Worm (Caenorhabditis elegans): ENCODE data around the gene Y17G9B.8.

The Y17G9B.8 gene

ce11 chrIV:4799114-4799513 lies 40.5 kb upstream of the Y17G9B.8 start, which contains the start of gene eor-1:
Gene eor-1, minus strand, starts transcription at chrIV:4799178.
- TF ChIP-seq ces-1 (GFP tag; optimal IDR thresholded peaks at IDR 0.05): no peak
- TF ChIP-seq pqm-1 (tag; optimal IDR thresholded peaks at IDR 0.05): no peak
- TF ChIP-seq set-16 (GFP tag; IDR thresholded peaks at IDR 0.05): no peak
- TF ChIP-seq saeg-2 (GFP tag; IDR thresholded peaks at IDR 0.05): no peak
- TF ChIP-seq nhr-77 (tag; optimal IDR thresholded peaks at IDR 0.05): peak; percentile 53
- TF ChIP-seq rbr-2 (tag; optimal IDR thresholded peaks at IDR 0.05): peak; percentile 44
- no peak for TF ChIP-seq unc-39 (tag; optimal IDR thresholded peaks at IDR 0.05)
- peak; percentile 29 for TF ChIP-seq dve-1 (tag; optimal IDR thresholded peaks at IDR 0.05; ENCODE audit: insufficient read depth)
- TF ChIP-seq hmg-1.1 (GFP tag; IDR thresholded peaks at IDR 0.05): no peak
- TF ChIP-seq fos-1 (tag; optimal IDR thresholded peaks at IDR 0.05): no peak
- peak; percentile 8 for TF ChIP-seq hlh-30 (tag; optimal IDR thresholded peaks at IDR 0.05; ENCODE audit: insufficient read depth)
- TF ChIP-seq mdl-1 (tag; optimal IDR thresholded peaks at IDR 0.05): no peak
- TF ChIP-seq ama-1 (optimal IDR thresholded peaks at IDR 0.05): peak; percentile 20
- TF ChIP-seq fkh-10 (GFP tag; optimal IDR thresholded peaks at IDR 0.05): no peak
- peak; percentile 33 for TF ChIP-seq dpl-1 (GFP tag; optimal IDR thresholded peaks at IDR 0.05)
- no peak for TF ChIP-seq nhr-41 (GFP tag; IDR thresholded peaks at IDR 0.05)
- TF ChIP-seq nhr-28 (tag; optimal IDR thresholded peaks at IDR 0.05): no peak
- TF ChIP-seq lsy-2 (tag; optimal IDR thresholded peaks at IDR 0.05): peak in 1 of 2 experiments; percentile 75
- peak; percentile 93 for TF ChIP-seq lin-38 (GFP tag; IDR thresholded peaks at IDR 0.05)
- TF ChIP-seq ceh-28 (tag; optimal IDR thresholded peaks at IDR 0.05): peak; percentile 7
- TF ChIP-seq hif-1 (tag; optimal IDR thresholded peaks at IDR 0.05): no peak
- no peak for TF ChIP-seq pha-4 (GFP tag; IDR thresholded peaks at IDR 0.05)
- no peak for TF ChIP-seq pha-4 (tag; optimal IDR thresholded peaks at IDR 0.05)
- TF ChIP-seq nhr-25 (tag; optimal IDR thresholded peaks at IDR 0.05; ENCODE audit: borderline replicate concordance, insufficient read depth): peak; percentile 48
- no peak for TF ChIP-seq nhr-76 (tag; optimal IDR thresholded peaks at IDR 0.05)
- TF ChIP-seq mes-2 (tag; optimal IDR thresholded peaks at IDR 0.05; ENCODE audit: poor library complexity, severe bottlenecking): peak; percentile 67
- peak; percentile 22 for TF ChIP-seq unc-130 (GFP tag; optimal IDR thresholded peaks at IDR 0.05)
- TF ChIP-seq ztf-7 (tag; optimal IDR thresholded peaks at IDR 0.05): no peak
- TF ChIP-seq daf-16 (GFP tag; optimal IDR thresholded peaks at IDR 0.05): no peak
- peak; percentile 29 for TF ChIP-seq daf-16 (tag; optimal IDR thresholded peaks at IDR 0.05)
- no peak for TF ChIP-seq lim-7 (GFP tag; IDR thresholded peaks at IDR 0.05)
- TF ChIP-seq mep-1 (tag; optimal IDR thresholded peaks at IDR 0.05): peak; percentile 60

ce11 chrIV:4795111-4795510 lies 36.5 kb upstream of the Y17G9B.8 start:
- TF ChIP-seq fkh-10 (GFP tag; optimal IDR thresholded peaks at IDR 0.05) (no peak), gei-8 (GFP tag; optimal IDR thresholded peaks at IDR 0.05) (no peak), nhr-76 (tag; optimal IDR thresholded peaks at IDR 0.05) (no peak), rbr-2 (tag; optimal IDR thresholded peaks at IDR 0.05) (no peak), lim-7 (GFP tag; IDR thresholded peaks at IDR 0.05) (no peak), mes-2 (tag; optimal IDR thresholded peaks at IDR 0.05; ENCODE audit: poor library complexity, severe bottlenecking) (no peak), set-16 (GFP tag; IDR thresholded peaks at IDR 0.05) (no peak), lir-3 (tag; optimal IDR thresholded peaks at IDR 0.05) (no peak), F26F4.8 (GFP tag; conservative IDR thresholded peaks at IDR 0.05) (no peak), spr-1 (tag; optimal IDR thresholded peaks at IDR 0.05) (no peak), ceh-32 (tag; optimal IDR thresholded peaks at IDR 0.05; ENCODE audit: poor library complexity) (no peak), jun-1 (tag; optimal IDR thresholded peaks at IDR 0.05) (no peak), hmg-1.1 (GFP tag; IDR thresholded peaks at IDR 0.05) (no peak), zag-1 (tag; optimal IDR thresholded peaks at IDR 0.05) (no peak), php-3 (GFP tag; IDR thresholded peaks at IDR 0.05) (no peak), tra-1 (GFP tag; IDR thresholded peaks at IDR 0.05) (0 out of 2 replicates have a peak, but pooled peaks have one; percentile 44), snpc-4 (tag; optimal IDR thresholded peaks at IDR 0.05) (no peak), nhr-11 (tag; optimal IDR thresholded peaks at IDR 0.05) (no peak), ZK337.2 (GFP tag; IDR thresholded peaks at IDR 0.05) (no peak), nhr-28 (tag; optimal IDR thresholded peaks at IDR 0.05) (peak; percentile 12), aha-1 (tag) (no peak), ama-1 (optimal IDR thresholded peaks at IDR 0.05) (no peak), nhr-41 (GFP tag; IDR thresholded peaks at IDR 0.05) (no peak), mxl-2 (GFP tag; conservative IDR thresholded peaks at IDR 0.05) (no peak), duxl-1 (tag; optimal IDR thresholded peaks at IDR 0.05; ENCODE audit: poor library complexity) (no peak), arid-1 (GFP tag; conservative IDR thresholded peaks at IDR 0.05) (no peak), nhr-48 (tag; optimal IDR thresholded peaks at IDR 0.05) (peak; percentile 29), mxl-3 (GFP tag; optimal IDR thresholded peaks at IDR 0.05) (peak; percentile 8), ceh-28 (tag; optimal IDR thresholded peaks at IDR 0.05) (no peak), daf-16 (GFP tag; optimal IDR thresholded peaks at IDR 0.05) (no peak), daf-16 (tag; optimal IDR thresholded peaks at IDR 0.05) (no peak)

All from whole organism, L4 larva.